Worm (Caenorhabditis elegans) whole organism, L3 larva: ENCODE data around the gene rab-3.

Source experiments
- ceh-9 ChIP-seq: sonication (generic microtip); optimal IDR thresholded peaks from 2 replicates; lab custom pipeline; 2018; ENCODE audit warnings: missing biosample characterization, missing genetic modification characterization
- fos-1 ChIP-seq: fragments of 150-350 bp; optimal IDR thresholded peaks from 2 replicates; lab custom pipeline; 2014; ENCODE audit warnings: missing biosample characterization, missing genetic modification characterization

DNA sequence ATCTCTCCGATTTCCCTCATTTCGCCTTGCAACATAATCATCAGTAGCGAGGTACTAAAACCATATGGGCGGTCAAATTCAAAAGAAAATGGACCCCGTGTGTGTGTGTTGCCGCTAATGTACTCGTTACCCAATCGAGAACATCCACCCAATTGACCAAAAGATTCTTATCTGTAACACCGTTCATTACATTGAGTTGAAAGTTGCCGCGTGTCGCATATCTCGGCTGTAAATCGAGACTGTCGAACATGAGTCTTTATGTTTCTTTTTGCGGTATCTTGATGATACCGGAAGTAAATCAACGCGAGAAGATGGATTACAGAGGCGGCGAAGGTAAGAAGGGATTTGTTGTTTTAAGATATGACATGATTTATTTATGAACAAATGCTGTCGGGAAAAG, 8.1 kb upstream of the rab-3 start:
- TF ChIP-seq fos-1 (tag; lab: Kevin White, UChicago) (no peak), ceh-9 (tag; lab: Kevin White, UChicago) (no peak)
